Fruit fly (Drosophila melanogaster): ENCODE measurements around the gene gcm2.

Gene gcm2

DNA sequence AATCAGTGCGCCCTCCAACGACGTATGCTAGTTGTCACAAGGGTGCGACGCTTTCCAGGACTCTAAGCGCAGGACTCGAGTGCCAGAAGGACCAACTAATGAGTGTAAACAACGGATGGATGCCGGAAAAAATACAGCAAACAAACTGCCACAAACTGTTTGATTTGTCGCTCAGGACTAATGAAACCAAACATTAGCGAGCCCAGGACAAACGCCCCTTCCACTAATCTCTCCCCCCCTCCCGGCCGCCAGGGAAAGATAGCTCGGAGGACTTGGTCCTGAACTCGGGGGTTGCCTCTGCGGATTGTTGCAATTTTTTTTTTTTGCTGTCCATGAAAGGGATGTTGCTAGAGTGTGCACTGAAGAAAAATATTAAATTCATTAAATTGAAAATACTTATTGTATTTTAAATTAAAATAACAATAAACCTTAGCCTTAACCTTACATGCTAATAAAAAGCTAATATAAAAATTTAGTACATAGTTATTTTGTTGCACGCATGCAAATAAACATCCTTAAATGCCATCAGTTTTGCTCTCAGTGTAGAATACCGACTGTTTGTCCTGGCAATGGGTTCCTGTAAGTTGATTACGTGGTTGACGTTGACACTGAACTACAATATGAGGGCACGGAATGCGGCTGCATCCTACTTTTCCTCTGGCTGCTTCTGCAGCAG lies 13.6 kb upstream of the gcm2 start (continued):
- TF ChIP-seq CG14667 (GFP tag; IDR thresholded peaks at IDR 0.05) (0 out of 2 replicates have a peak, but pooled peaks have one; percentile 13), trem (tag; optimal IDR thresholded peaks at IDR 0.05) (peak; percentile 62), CG16779 (GFP tag; IDR thresholded peaks at IDR 0.05) (no peak), CG32772 (GFP tag; IDR thresholded peaks at IDR 0.05) (peak; percentile 42; the same call in 1 of the 2 replicates)

DNA sequence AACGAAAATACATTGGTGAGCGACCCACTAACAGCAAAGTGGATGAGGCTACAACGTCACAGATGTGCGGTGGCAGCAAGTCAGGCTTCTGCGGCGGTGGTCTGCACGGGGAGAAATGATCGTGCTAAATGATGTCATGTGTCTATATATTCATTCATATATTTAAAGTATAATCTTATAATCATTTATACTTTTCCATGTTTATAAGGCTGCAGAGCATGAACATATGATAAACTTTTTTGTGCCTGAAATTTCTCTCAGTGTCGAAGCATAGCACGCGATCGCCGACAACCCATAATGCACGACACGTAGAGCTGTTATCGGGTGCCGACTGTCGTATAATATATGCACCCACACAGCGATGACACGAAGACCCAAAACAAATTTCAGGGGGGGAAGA lies 10.0 kb upstream of the gcm2 start:
- TF ChIP-seq MESR4 (GFP tag; optimal IDR thresholded peaks at IDR 0.05), result no peak
- TF ChIP-seq CG1832 (GFP tag; optimal IDR thresholded peaks at IDR 0.05), result no peak
- no peak for TF ChIP-seq CG31388 (GFP tag; optimal IDR thresholded peaks at IDR 0.05)
- TF ChIP-seq CG5180 (GFP tag; optimal IDR thresholded peaks at IDR 0.05), result no peak
- TF ChIP-seq Sox100B (GFP tag; optimal IDR thresholded peaks at IDR 0.05), result peak; percentile 49
- no peak for TF ChIP-seq kay (GFP tag; optimal IDR thresholded peaks at IDR 0.05)
- TF ChIP-seq CG2712 (tag; optimal IDR thresholded peaks at IDR 0.05), result peak; percentile 86
- peak; percentile 60 for TF ChIP-seq tin (GFP tag; optimal IDR thresholded peaks at IDR 0.05)
- TF ChIP-seq Hr78 (GFP tag; optimal IDR thresholded peaks at IDR 0.05), result peak in 1 of 2 experiments; percentile 15
- no peak for TF ChIP-seq CG17612 (GFP tag; IDR thresholded peaks at IDR 0.05)
- TF ChIP-seq toy (GFP tag; IDR thresholded peaks at IDR 0.05), result no peak
- peak; percentile 59 for TF ChIP-seq CG1233 (GFP tag; optimal IDR thresholded peaks at IDR 0.05)
- TF ChIP-seq dmrt11E (tag; optimal IDR thresholded peaks at IDR 0.05), result peak; percentile 92
- TF ChIP-seq gfzf (GFP tag; optimal IDR thresholded peaks at IDR 0.05), result no peak
- no peak for TF ChIP-seq Dad (GFP tag; optimal IDR thresholded peaks at IDR 0.05)
- peak; percentile 70 for TF ChIP-seq CG8388 (GFP tag; optimal IDR thresholded peaks at IDR 0.05)
- TF ChIP-seq crc (GFP tag; optimal IDR thresholded peaks at IDR 0.05), result no peak
- TF ChIP-seq sd (tag; optimal IDR thresholded peaks at IDR 0.05), result no peak
- no peak for TF ChIP-seq br (optimal IDR thresholded peaks at IDR 0.05)
- no peak for TF ChIP-seq CG42726 (GFP tag; IDR thresholded peaks at IDR 0.05; ENCODE audit: partially characterized antibody)
- no peak for TF ChIP-seq insv (GFP tag; optimal IDR thresholded peaks at IDR 0.05)
- no peak for TF ChIP-seq CG12104 (GFP tag; optimal IDR thresholded peaks at IDR 0.05)
- TF ChIP-seq btn (GFP tag; optimal IDR thresholded peaks at IDR 0.05), result no peak
- peak in 1 of 2 experiments; percentile 76 for TF ChIP-seq bsh (GFP tag; optimal IDR thresholded peaks at IDR 0.05)
- no peak for TF ChIP-seq CG3281 (GFP tag; optimal IDR thresholded peaks at IDR 0.05)
- TF ChIP-seq salm (tag; optimal IDR thresholded peaks at IDR 0.05), result peak; percentile 13
- TF ChIP-seq pnt (GFP tag; optimal IDR thresholded peaks at IDR 0.05), result peak; percentile 2
- peak; percentile 47; the same call in 1 of the 2 replicates for TF ChIP-seq CG32532 (GFP tag; IDR thresholded peaks at IDR 0.05)
- TF ChIP-seq hth (optimal IDR thresholded peaks at IDR 0.05), result no peak
- peak; percentile 29 for TF ChIP-seq Max (GFP tag; optimal IDR thresholded peaks at IDR 0.05)
- no peak for TF ChIP-seq D (optimal IDR thresholded peaks at IDR 0.05)
- TF ChIP-seq D (GFP tag; optimal IDR thresholded peaks at IDR 0.05), result peak; percentile 82
- peak; percentile 56 for TF ChIP-seq Gsc (GFP tag; IDR thresholded peaks at IDR 0.05)
- peak; percentile 74; the same call in 1 of the 2 replicates for TF ChIP-seq ranshi (GFP tag; IDR thresholded peaks at IDR 0.05)
- TF ChIP-seq CG11696 (GFP tag; IDR thresholded peaks at IDR 0.05), result no peak
- peak; percentile 77 for TF ChIP-seq CG6689 (GFP tag; IDR thresholded peaks at IDR 0.05)
- TF ChIP-seq eyg (GFP tag; optimal IDR thresholded peaks at IDR 0.05), result no peak
- peak; percentile 44; the same call in 1 of the 2 replicates for TF ChIP-seq slbo (GFP tag; IDR thresholded peaks at IDR 0.05)
- TF ChIP-seq CG30403 (GFP tag; optimal IDR thresholded peaks at IDR 0.05), result peak; percentile 58
- TF ChIP-seq sima (GFP tag; optimal IDR thresholded peaks at IDR 0.05), result no peak
- no peak for TF ChIP-seq da (GFP tag; optimal IDR thresholded peaks at IDR 0.05)
- no peak for TF ChIP-seq cg (GFP tag; optimal IDR thresholded peaks at IDR 0.05)
- peak; percentile 49 for TF ChIP-seq Hsf (GFP tag; optimal IDR thresholded peaks at IDR 0.05)
- peak in 1 of 2 experiments; percentile 5 for TF ChIP-seq Eip74EF (GFP tag; optimal IDR thresholded peaks at IDR 0.05)
- peak; percentile 1 for TF ChIP-seq pum (GFP tag; optimal IDR thresholded peaks at IDR 0.05)

All from whole organism, embryonic.